Fruit fly (Drosophila melanogaster): ENCODE data around the gene dikar.
A peak's percentile ranks its signal among the peaks of the same experiment; 100 is the strongest.

dikar gene

dm6 chr3L:6742974-6743345, at the start of gene dikar:
dikar (minus strand) TSS chr3L:6743164.
- TF ChIP-seq noc (tag; optimal IDR thresholded peaks at IDR 0.05): no peak

DNA sequence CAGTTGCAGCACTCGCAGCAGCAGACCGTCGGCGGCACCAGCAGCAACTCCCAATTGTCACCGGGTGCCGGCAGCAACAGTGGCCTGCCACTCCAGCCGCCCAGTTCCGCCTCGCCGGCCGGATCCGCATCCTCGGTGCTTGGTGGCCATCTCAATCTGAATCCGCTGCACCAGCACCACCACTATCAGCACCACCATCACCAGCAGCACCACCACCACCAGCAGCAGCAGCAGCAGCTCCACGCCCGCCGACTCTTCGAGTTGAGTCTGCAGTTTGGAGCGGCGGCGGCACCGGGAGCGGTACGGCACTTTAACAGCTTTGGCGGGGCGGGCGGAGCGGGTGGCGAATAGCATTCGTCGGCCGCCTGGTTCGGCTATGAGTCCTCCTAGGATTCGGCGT, 49.7 kb upstream of the dikar start:
- no peak for TF ChIP-seq noc (tag; optimal IDR thresholded peaks at IDR 0.05)

DNA sequence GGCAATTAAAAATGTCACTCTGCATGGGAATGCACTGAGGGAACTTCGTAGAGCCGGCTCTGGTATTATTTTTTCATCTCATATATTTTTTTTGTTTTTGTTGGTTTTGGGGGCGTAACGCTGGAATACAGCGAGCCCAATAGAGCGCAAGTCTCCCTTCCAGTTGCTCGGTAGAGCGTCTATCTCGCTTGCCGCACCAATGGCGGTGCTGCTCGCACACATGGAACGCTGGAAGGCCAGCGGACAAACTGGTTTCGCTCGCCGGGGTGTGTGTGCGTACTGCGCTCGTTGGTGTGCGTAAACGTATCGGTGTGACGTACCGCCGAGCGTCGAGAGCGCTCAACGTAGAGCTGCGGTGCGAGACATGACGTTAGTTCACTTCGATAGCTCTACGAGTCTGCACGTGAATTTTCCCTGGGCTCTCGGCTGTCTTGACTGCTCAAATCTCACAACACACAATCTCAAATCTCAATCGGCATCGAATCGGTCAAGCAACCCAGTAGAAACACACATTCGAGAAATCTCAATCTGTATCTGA, 46.9 kb upstream of the dikar start, which contains the start of gene vvl:
TSS of gene vvl (plus strand) at position 371 of the 538 bp plus-strand sequence.
- no peak for TF ChIP-seq noc (tag; optimal IDR thresholded peaks at IDR 0.05)

dm6 chr3L:6787502-6787901, 44.5 kb upstream of the dikar start:
- no peak for TF ChIP-seq noc (tag; optimal IDR thresholded peaks at IDR 0.05)

DNA sequence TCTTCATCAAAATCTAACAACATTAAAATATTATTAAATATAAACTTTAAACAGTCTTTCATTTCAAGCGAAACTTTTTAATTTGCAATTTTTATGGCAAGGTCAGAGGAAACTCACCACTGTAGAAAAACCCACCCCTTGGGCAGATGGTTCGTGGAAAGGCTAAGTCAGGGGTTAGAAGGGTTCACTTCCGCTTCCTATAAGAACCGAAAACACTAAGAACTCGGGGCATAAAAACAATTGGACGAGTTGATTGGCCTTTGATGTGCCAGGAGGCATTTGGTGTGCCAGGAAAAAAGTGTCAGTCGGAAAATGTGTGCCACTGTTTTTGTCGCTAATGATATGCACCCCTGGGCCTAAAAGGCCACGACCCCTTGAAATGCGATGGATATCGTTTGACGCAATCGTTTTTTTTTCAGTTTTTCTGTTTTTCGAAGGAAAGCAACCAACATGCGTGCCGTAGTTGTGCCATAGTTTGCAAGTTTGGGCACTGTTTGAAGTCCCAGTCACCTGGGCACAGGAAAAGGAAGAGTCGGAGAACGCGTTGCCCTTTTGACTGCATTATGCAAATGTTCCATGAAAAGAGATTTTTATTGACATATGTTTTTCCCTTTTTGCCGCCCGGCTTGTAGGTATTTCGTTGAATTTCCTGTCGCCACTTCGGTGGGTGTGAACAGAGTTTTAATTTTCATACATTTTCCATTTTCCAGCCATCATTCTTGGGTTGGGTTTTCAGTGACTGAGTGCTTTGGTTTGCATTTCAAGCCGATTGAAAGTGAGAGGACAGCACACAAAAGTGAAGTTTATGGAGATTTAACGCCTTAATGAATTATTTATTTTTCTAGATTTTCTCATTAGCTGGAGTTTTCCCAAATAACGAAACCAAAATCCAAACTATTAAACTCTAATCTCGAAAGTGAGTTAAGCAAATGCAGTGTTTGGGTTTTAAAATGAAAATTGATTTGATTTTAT, 42.0 kb upstream of the dikar start:
- no peak for TF ChIP-seq noc (tag; optimal IDR thresholded peaks at IDR 0.05)

DNA sequence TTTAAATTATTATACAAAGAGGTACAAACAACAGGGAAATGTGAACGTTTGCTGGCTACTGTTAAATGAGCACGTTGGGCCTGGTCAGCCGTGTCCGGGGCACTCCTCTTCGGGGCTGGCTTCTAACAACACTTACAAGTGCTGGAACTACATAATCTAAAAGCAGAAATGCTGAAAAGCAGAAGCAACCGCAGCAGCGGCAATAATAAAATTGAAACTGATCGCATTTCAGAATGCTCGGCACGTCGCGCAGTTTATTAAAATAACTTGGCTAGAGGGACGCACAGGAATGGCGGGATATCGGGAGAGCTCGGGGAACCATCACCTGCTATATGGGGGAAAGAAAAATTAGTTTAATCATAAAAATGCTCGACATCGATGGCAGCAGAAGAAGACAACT, 40.4 kb upstream of the dikar start:
- TF ChIP-seq noc (tag; optimal IDR thresholded peaks at IDR 0.05): no peak

dm6 chr3L:6779398-6779797, 36.4 kb upstream of the dikar start:
- TF ChIP-seq noc (tag; optimal IDR thresholded peaks at IDR 0.05): no peak

- TF ChIP-seq noc (tag; optimal IDR thresholded peaks at IDR 0.05): no peak
Measured at dm6 chr3L:6778804-6779289, 35.9 kb upstream of the dikar start.

DNA sequence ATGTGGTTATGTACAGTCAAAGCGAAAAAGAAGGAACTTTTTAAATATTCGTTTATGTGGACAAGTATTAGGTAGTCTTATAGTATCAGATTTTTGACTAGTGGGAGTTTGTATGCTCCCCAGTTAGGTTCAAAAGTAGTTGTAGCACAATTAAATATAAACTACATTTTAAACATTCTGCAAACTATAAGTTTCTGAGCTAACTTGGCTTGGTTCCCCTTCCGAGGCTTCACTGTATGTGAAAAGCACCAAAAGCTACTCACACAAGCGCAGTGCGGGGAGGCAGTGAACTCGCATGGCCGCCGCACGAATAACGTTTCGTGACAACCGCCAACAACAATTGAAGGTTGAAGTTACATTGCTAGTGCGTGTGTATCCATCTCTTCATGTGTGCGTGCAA, 34.6 kb upstream of the dikar start:
- peak; percentile 1 for TF ChIP-seq noc (tag; optimal IDR thresholded peaks at IDR 0.05)

DNA sequence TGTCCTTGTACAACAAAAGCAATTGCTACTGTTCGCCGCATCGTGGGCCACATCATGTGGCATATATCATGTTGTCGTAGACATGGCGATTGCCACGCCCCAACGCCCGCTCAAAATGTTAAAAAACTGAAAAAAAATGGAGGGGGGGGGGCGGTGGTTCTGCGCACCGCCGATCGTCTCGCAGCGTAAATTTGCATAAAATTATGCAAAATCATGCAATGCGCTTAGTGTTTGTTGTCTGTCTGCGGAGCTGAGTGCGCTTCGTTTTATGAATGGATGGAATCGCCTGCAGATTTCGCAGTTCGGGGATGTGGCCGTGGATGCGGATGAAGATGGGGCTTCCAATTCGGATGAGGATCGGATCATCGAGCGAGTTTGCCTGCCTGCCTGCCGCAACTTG, 28.9 kb upstream of the dikar start:
- TF ChIP-seq noc (tag; optimal IDR thresholded peaks at IDR 0.05): no peak

DNA sequence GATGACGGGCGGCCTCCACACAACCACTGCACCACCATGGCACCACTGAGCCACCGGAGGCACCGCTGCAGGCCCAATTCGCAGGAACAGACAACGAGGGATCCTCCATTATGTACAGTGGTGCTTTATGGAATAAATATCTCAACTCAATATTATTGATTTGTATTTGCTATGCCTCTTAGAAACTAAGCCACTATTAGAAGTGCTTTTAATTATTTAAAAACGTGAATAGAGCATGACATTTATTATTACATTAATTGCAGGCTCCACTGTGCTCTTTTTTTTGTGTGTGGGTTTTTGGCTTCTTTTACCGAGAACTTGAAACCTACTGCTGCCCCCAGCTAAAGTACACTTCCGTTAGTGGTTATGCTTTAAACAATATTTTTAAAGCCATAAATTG, 28.2 kb upstream of the dikar start:
- no peak for TF ChIP-seq noc (tag; optimal IDR thresholded peaks at IDR 0.05)

DNA sequence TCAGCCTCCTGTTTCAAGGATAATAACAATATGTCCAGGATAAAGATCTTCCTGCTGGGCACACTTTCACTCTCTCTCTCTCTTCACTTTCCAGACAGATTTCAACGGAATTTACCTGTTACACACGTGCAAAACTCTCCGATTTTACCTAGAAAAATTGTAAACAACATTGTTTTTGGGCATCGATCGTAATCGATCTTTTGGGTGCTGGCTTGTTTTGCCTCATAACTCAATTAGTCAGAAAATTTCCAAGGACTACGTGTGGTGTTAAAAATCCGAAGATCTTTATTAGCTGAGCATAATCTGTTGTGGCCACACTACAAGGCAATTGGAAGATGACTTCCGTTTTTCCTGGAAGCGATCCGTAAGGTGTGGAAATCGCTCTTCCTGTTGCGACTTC, 24.2 kb upstream of the dikar start:
- TF ChIP-seq noc (tag; optimal IDR thresholded peaks at IDR 0.05): no peak

DNA sequence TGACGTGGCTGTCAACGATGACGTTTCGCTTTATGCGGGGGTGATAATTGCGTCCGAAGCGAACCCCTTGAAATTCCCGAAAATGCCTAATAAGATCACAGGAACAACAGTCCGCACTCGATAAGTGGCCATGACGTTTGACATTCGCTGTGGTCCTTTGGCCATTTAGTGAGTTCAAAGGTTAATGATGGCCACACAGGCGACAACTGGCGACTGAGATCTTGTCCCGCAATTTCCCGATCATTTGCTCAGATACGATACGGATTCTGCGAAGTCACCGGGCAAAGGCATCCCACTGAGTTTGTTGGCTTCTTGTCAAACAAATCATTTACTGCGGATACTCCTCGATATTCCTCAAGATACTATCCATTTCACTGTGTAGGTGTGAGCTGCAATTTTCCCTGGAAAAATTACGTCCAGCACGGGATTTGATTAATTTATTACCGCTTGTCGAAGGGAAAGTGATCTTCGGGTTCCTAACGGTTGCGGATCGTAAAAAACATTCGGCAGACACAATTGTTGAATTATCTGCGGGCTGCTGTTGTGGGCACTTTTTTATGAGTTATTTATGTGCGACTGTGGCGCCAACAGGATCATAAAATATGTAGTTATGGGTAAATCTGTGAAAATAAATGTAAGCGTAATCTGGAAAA, 21.7 kb upstream of the dikar start:
- no peak for TF ChIP-seq noc (tag; optimal IDR thresholded peaks at IDR 0.05)

DNA sequence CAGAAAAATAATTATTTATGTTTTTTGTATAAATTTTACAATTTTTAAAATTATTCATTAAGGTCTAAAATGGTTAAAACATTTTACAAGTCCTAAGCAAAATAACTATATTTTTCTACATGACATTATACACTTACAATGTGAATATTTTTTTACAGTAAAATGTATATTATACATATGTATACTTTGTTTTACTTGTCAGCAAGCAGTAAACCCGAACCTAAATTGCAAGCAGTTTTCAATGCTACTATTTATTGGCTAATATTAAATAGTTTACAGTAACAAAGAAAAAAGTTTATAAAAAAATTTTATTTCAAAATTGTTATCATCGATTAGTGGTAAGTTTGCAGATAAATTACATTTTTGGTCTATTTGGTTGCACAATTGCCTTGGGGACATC, 20.9 kb upstream of the dikar start:
- no peak for TF ChIP-seq noc (tag; optimal IDR thresholded peaks at IDR 0.05)

- TF ChIP-seq noc (tag; optimal IDR thresholded peaks at IDR 0.05): no peak
Measured at dm6 chr3L:6763146-6763545, 20.2 kb upstream of the dikar start, which contains the start of gene Rsph3. Rsph3 (minus strand) TSS chr3L:6763246.

DNA sequence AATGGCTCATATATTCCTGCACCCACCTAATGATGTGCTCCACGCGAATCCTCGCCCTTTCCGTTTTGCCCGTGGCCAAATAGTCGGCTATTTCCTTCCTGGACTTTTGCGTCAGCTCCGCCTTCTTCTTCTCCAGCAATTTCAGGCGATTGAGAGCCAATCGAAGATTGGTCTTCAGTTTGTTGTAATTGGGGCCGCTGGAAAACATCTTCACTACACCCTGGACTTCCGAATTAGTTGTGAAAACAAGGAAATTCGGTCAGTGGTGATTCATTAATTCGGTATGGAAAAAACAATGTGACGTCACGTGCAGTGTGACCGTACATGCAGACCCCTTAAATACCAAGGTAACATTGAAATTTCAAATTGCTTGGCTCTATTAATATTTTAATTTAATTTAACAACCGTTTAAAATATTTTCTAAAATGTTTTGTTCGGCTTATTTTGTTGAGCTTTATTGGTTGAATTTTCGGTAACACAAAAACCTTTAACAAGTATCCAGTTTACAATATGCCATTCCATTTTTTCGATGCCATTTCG, 13.3 kb upstream of the dikar start, which contains the start of gene Ist1:
TSS of gene Ist1 (minus strand) at position 301 of the 540 bp plus-strand sequence.
- no peak for TF ChIP-seq noc (tag; optimal IDR thresholded peaks at IDR 0.05)
